Worm (Caenorhabditis elegans) whole organism, L3 larva: ENCODE measurements around the gene btb-16.

Experiments used
- ama-1 ChIP-seq: fragments of 150-350 bp; optimal IDR thresholded peaks from 2 replicates; lab custom pipeline; 2018
- mdl-1 ChIP-seq: fragments of 150-350 bp; optimal IDR thresholded peaks from 2 replicates; lab custom pipeline; 2014; ENCODE audit warnings: missing biosample characterization, missing genetic modification characterization
- nhr-11 ChIP-seq: fragments of 150-350 bp; optimal IDR thresholded peaks from 2 replicates; lab custom pipeline; 2014; ENCODE audit warnings: missing biosample characterization, missing genetic modification characterization
- nhr-25 ChIP-seq: sonication (generic microtip); optimal IDR thresholded peaks from 2 replicates; lab custom pipeline; 2017; ENCODE audit warnings: missing biosample characterization, missing genetic modification characterization
- nhr-77 ChIP-seq: fragments of 150-350 bp; optimal IDR thresholded peaks from 2 replicates; lab custom pipeline; 2014; ENCODE audit warnings: missing biosample characterization, missing genetic modification characterization
- tbx-2 ChIP-seq: sonication (generic microtip); optimal IDR thresholded peaks from 2 replicates; lab custom pipeline; 2016; ENCODE audit warnings: mild to moderate bottlenecking, missing genetic modification characterization, missing compliant biosample characterization

DNA sequence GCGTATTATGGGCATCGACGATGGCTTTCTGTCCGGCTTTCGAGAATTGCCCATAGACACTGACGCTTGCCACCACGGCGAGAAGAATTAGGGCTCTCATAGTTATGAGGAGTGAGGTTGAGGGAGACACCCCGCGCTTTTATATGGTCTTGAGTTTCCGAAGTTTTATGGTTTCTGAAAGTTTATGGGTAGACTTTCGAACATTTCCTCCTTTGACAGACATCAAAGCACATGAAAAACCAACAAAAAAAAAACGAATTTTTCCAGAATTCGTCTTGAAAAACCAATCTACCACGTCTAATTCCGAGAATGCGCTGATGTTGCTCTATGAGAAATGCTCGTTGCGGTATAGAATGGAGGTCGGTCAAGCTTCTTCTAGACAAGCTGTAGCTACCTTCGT, 12.1 kb upstream of the btb-16 start, which contains the start of gene scl-15:
- no peak for TF ChIP-seq mdl-1 (tag; lab: Kevin White, UChicago)
- no peak for TF ChIP-seq nhr-77 (tag; lab: Kevin White, UChicago)
- TF ChIP-seq ama-1 (lab: Kevin White, UChicago) = no peak
- no peak for TF ChIP-seq nhr-25
- TF ChIP-seq nhr-11 (tag; lab: Kevin White, UChicago) = no peak
- no peak for TF ChIP-seq tbx-2 (tag; lab: Kevin White, UChicago)
